Fruit fly (Drosophila melanogaster) whole organism, prepupa: ENCODE results near the gene kni.

Experiments
- Blimp-1 ChIP-seq: fragments of 200-800 bp; sonication (Bioruptor generic); optimal IDR thresholded peaks from 3 replicates; lab custom pipeline; 2017; ENCODE audit warnings: missing biosample characterization, missing genetic modification characterization, mild to moderate bottlenecking, moderate library complexity, missing genetic modification reagents
- CG10631 ChIP-seq: fragments of 200-800 bp; sonication (Bioruptor generic); optimal IDR thresholded peaks from 2 replicates; lab custom pipeline; 2016; ENCODE audit warnings: missing biosample characterization, missing genetic modification characterization
- CG10669 ChIP-seq: fragments of 200-800 bp; sonication (Bioruptor generic); optimal IDR thresholded peaks from 3 replicates; lab custom pipeline; 2018; ENCODE audit warnings: missing biosample characterization, mild to moderate bottlenecking, missing genetic modification characterization, moderate library complexity
- CG11762 ChIP-seq: fragments of 200-800 bp; sonication (Bioruptor generic); optimal IDR thresholded peaks from 3 replicates; lab custom pipeline; 2016; ENCODE audit warnings: missing biosample characterization, missing genetic modification characterization; ENCODE audit not compliant: insufficient read depth
- CG11902 ChIP-seq: fragments of 200-800 bp; sonication (Bioruptor generic); optimal IDR thresholded peaks from 3 replicates; lab custom pipeline; 2016; ENCODE audit warnings: missing biosample characterization, missing genetic modification characterization
- CG15336 ChIP-seq: fragments of 200-800 bp; sonication (Bioruptor generic); IDR thresholded peaks from 2 replicates; pipeline ENCODE4 v1.3.6; 2022; ENCODE audit warnings: missing biosample characterization, missing genetic modification characterization
- CG1621 ChIP-seq: fragments of 200-800 bp; sonication (Bioruptor generic); optimal IDR thresholded peaks from 3 replicates; lab custom pipeline; 2018; ENCODE audit warnings: missing biosample characterization, mild to moderate bottlenecking, missing genetic modification characterization
- CG16779 ChIP-seq: fragments of 200-800 bp; sonication (Bioruptor generic); optimal IDR thresholded peaks from 3 replicates; lab custom pipeline; 2017; ENCODE audit warnings: missing biosample characterization, mild to moderate bottlenecking, missing genetic modification characterization
- CG3032 ChIP-seq: fragments of 200-800 bp; optimal IDR thresholded peaks from 2 replicates; lab custom pipeline; 2019; ENCODE audit warnings: missing biosample characterization, mild to moderate bottlenecking, missing genetic modification characterization, moderate library complexity
- CG31627 ChIP-seq: fragments of 200-800 bp; sonication (Bioruptor generic); optimal IDR thresholded peaks from 3 replicates; lab custom pipeline; 2016; ENCODE audit warnings: missing biosample characterization, missing genetic modification characterization
- CG32006 ChIP-seq: fragments of 200-800 bp; sonication (Bioruptor generic); optimal IDR thresholded peaks from 3 replicates; lab custom pipeline; 2017; ENCODE audit warnings: missing biosample characterization, mild to moderate bottlenecking, missing genetic modification characterization
- CG4318 ChIP-seq: fragments of 200-800 bp; sonication (Bioruptor generic); optimal IDR thresholded peaks from 3 replicates; lab custom pipeline; 2017; ENCODE audit warnings: missing biosample characterization, mild to moderate bottlenecking, missing genetic modification characterization
- CG6792 ChIP-seq: fragments of 200-800 bp; sonication (Bioruptor generic); optimal IDR thresholded peaks from 3 replicates; lab custom pipeline; 2016; ENCODE audit warnings: missing biosample characterization, missing genetic modification characterization
- CG6808 ChIP-seq: fragments of 200-800 bp; sonication (Bioruptor generic); optimal IDR thresholded peaks from 3 replicates; lab custom pipeline; 2017; ENCODE audit warnings: missing biosample characterization, missing genetic modification characterization, mild to moderate bottlenecking, moderate library complexity, missing genetic modification reagents
- CG6854 ChIP-seq: fragments of 200-800 bp; sonication (Bioruptor generic); optimal IDR thresholded peaks from 2 replicates; lab custom pipeline; 2017; ENCODE audit warnings: missing biosample characterization, mild to moderate bottlenecking, missing genetic modification characterization
- CG7368 ChIP-seq: fragments of 200-800 bp; sonication (Bioruptor generic); optimal IDR thresholded peaks from 3 replicates; lab custom pipeline; 2016; ENCODE audit warnings: missing biosample characterization, missing genetic modification characterization
- CG8319 ChIP-seq: fragments of 200-800 bp; sonication (Bioruptor generic); optimal IDR thresholded peaks from 3 replicates; lab custom pipeline; 2016; ENCODE audit warnings: missing biosample characterization, missing genetic modification characterization
- CG9139 ChIP-seq: fragments of 200-800 bp; sonication (Bioruptor generic); optimal IDR thresholded peaks from 3 replicates; lab custom pipeline; 2017; ENCODE audit warnings: missing biosample characterization, mild to moderate bottlenecking, missing genetic modification characterization
- Eip75B ChIP-seq: fragments of 200-800 bp; sonication (Bioruptor generic); optimal IDR thresholded peaks from 3 replicates; lab custom pipeline; 2016; ENCODE audit warnings: missing biosample characterization, missing genetic modification characterization
- Eip78C ChIP-seq: fragments of 200-800 bp; sonication (Bioruptor generic); peaks from one replicate; lab custom pipeline; 2016; ENCODE audit warnings: missing biosample characterization, missing genetic modification characterization
- Eip93F ChIP-seq: fragments of 200-800 bp; sonication (Bioruptor generic); optimal IDR thresholded peaks from 2 replicates; lab custom pipeline; 2016; ENCODE audit warnings: missing biosample characterization, mild to moderate bottlenecking, missing genetic modification characterization
- Ets21C ChIP-seq: fragments of 200-800 bp; sonication (Bioruptor generic); optimal IDR thresholded peaks from 3 replicates; lab custom pipeline; 2016; ENCODE audit warnings: missing biosample characterization, missing genetic modification characterization
- Ets96B ChIP-seq: fragments of 200-800 bp; optimal IDR thresholded peaks from 2 replicates; lab custom pipeline; 2019; ENCODE audit warnings: missing biosample characterization, mild to moderate bottlenecking, missing genetic modification characterization, moderate library complexity
- Gug ChIP-seq: fragments of 200-800 bp; sonication (Bioruptor generic); IDR thresholded peaks from 2 replicates; pipeline ENCODE4 v1.3.6; 2022; ENCODE audit warnings: missing biosample characterization, missing genetic modification characterization
- Hr39 ChIP-seq: fragments of 200-800 bp; sonication (Bioruptor generic); optimal IDR thresholded peaks from 2 replicates; lab custom pipeline; 2016; ENCODE audit warnings: missing biosample characterization, missing genetic modification characterization
- Met ChIP-seq: fragments of 200-800 bp; sonication (Bioruptor generic); optimal IDR thresholded peaks from 3 replicates; lab custom pipeline; 2016; ENCODE audit warnings: missing biosample characterization, missing genetic modification characterization
- OdsH ChIP-seq: fragments of 200-800 bp; sonication (Bioruptor generic); optimal IDR thresholded peaks from 3 replicates; lab custom pipeline; 2016; ENCODE audit warnings: missing biosample characterization, missing genetic modification characterization
- Smox ChIP-seq: fragments of 200-800 bp; sonication (Bioruptor generic); optimal IDR thresholded peaks from 3 replicates; lab custom pipeline; 2016; ENCODE audit warnings: missing biosample characterization, missing genetic modification characterization
- Sox102F ChIP-seq: fragments of 200-800 bp; sonication (Bioruptor generic); optimal IDR thresholded peaks from 2 replicates; lab custom pipeline; 2016; ENCODE audit warnings: missing biosample characterization, mild to moderate bottlenecking, missing genetic modification characterization
- Sox14 ChIP-seq: fragments of 200-800 bp; sonication (Bioruptor generic); optimal IDR thresholded peaks from 3 replicates; lab custom pipeline; 2016; ENCODE audit warnings: missing biosample characterization, missing genetic modification characterization
- Sox15 ChIP-seq: fragments of 200-800 bp; sonication (Bioruptor generic); optimal IDR thresholded peaks from 3 replicates; lab custom pipeline; 2016; ENCODE audit warnings: missing biosample characterization, missing genetic modification characterization
- acj6 ChIP-seq: fragments of 200-800 bp; sonication (Bioruptor generic); optimal IDR thresholded peaks from 3 replicates; lab custom pipeline; 2016; ENCODE audit warnings: missing biosample characterization, missing genetic modification characterization
- cyc ChIP-seq: fragments of 200-800 bp; sonication (Bioruptor generic); optimal IDR thresholded peaks from 3 replicates; lab custom pipeline; 2016; ENCODE audit warnings: missing biosample characterization, missing genetic modification characterization
- dsx ChIP-seq: fragments of 200-800 bp; optimal IDR thresholded peaks from 3 replicates; lab custom pipeline; 2019; ENCODE audit warnings: missing biosample characterization, mild to moderate bottlenecking, missing genetic modification characterization, moderate library complexity; ENCODE audit not compliant: poor library complexity, severe bottlenecking
- esn ChIP-seq: fragments of 200-800 bp; sonication (Bioruptor generic); optimal IDR thresholded peaks from 2 replicates; lab custom pipeline; 2016; ENCODE audit warnings: missing biosample characterization, mild to moderate bottlenecking, missing genetic modification characterization, moderate library complexity
- fd59A ChIP-seq: fragments of 200-800 bp; sonication (Bioruptor generic); optimal IDR thresholded peaks from 2 replicates; lab custom pipeline; 2017; ENCODE audit warnings: missing biosample characterization, mild to moderate bottlenecking, missing genetic modification characterization, missing genetic modification reagents
- fd85E ChIP-seq: fragments of 200-800 bp; sonication (Bioruptor generic); optimal IDR thresholded peaks from 3 replicates; lab custom pipeline; 2016; ENCODE audit warnings: missing biosample characterization, missing genetic modification characterization
- fkh ChIP-seq: fragments of 200-800 bp; sonication (Bioruptor generic); optimal IDR thresholded peaks from 3 replicates; lab custom pipeline; 2017; ENCODE audit warnings: missing biosample characterization, mild to moderate bottlenecking, missing genetic modification characterization, moderate library complexity
- lz ChIP-seq: fragments of 200-800 bp; sonication (Bioruptor generic); optimal IDR thresholded peaks from 3 replicates; lab custom pipeline; 2016; ENCODE audit warnings: missing biosample characterization, missing genetic modification characterization
- net ChIP-seq: fragments of 200-800 bp; sonication (Bioruptor generic); optimal IDR thresholded peaks from 3 replicates; lab custom pipeline; 2016; ENCODE audit warnings: missing biosample characterization, missing genetic modification characterization
- salr ChIP-seq, 2 experiments: fragments of 200-800 bp; sonication (Bioruptor generic); optimal IDR thresholded peaks; 3 replicates each; lab custom pipeline; 2016 to 2018; ENCODE audit warnings: missing biosample characterization in 2 of 2, missing genetic modification characterization in 2 of 2, mild to moderate bottlenecking in 1 of 2
- spab ChIP-seq: fragments of 200-800 bp; sonication (Bioruptor generic); optimal IDR thresholded peaks from 2 replicates; lab custom pipeline; 2017; ENCODE audit warnings: missing biosample characterization, mild to moderate bottlenecking, missing genetic modification characterization, missing genetic modification reagents
- ss ChIP-seq, 2 experiments: fragments of 200-800 bp; sonication (Bioruptor generic); optimal IDR thresholded peaks; 2 replicates in 1 of 2; 3 replicates in 1 of 2; lab custom pipeline; 2017 to 2018; ENCODE audit warnings: mild to moderate bottlenecking in 2 of 2, missing biosample characterization in 2 of 2, missing genetic modification characterization in 2 of 2, moderate library complexity in 1 of 2
- svp ChIP-seq: fragments of 200-800 bp; sonication (Bioruptor generic); peaks from one replicate; lab custom pipeline; 2016; ENCODE audit warnings: missing biosample characterization, missing genetic modification characterization
- topi ChIP-seq: fragments of 200-800 bp; sonication (Bioruptor generic); optimal IDR thresholded peaks from 3 replicates; lab custom pipeline; 2016; ENCODE audit warnings: missing biosample characterization, missing genetic modification characterization

Gene kni

DNA sequence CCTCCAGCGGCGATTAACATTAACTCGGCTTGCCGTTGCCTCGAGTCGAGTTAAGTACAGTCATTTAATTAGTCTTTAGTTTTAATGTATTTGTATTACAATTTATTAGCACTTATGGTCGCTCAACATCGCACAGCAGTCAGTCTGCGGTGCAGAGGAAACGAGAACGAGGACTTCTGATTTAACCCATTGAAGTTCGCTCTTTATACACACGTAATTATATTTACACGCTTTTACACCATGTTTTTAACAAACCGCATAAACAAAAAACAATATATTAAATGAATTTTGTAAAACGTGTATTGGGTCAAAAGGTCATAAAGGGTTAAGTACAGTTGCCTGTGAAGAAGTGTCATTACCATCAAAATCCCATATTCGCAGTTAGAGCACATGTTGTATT is 34.0 kb downstream of the kni start:
- TF ChIP-seq Eip78C (GFP tag; lab: Kevin White, UChicago) = peak; percentile 56
- no peak for TF ChIP-seq Ets96B
- TF ChIP-seq Gug = no peak
- no peak for TF ChIP-seq Eip75B (GFP tag; lab: Kevin White, UChicago)
- peak; percentile 52 for TF ChIP-seq svp (GFP tag; lab: Kevin White, UChicago)
- no peak for TF ChIP-seq CG10631 (GFP tag; lab: Kevin White, UChicago)

dm6 chr3L:20657116-20657515 is 38.1 kb downstream of the kni start:
- TF ChIP-seq CG9139 = no peak
- peak; percentile 56 for TF ChIP-seq topi
- TF ChIP-seq svp (GFP tag; lab: Kevin White, UChicago) = peak; percentile 39
- TF ChIP-seq Smox (GFP tag; lab: Kevin White, UChicago) = peak; percentile 42
- TF ChIP-seq Sox102F (GFP tag; lab: Kevin White, UChicago) = peak; percentile 0
- peak; percentile 5 for TF ChIP-seq cyc
- TF ChIP-seq lz (GFP tag; lab: Kevin White, UChicago) = peak; percentile 6
- TF ChIP-seq acj6 = no peak
- peak; percentile 27 for TF ChIP-seq Hr39 (GFP tag; lab: Kevin White, UChicago)
- no peak for TF ChIP-seq CG6854 (GFP tag; lab: Kevin White, UChicago)
- no peak for TF ChIP-seq CG6792
- TF ChIP-seq esn = peak; percentile 68
- no peak for TF ChIP-seq CG32006 (GFP tag; lab: Kevin White, UChicago)
- no peak for TF ChIP-seq CG10669
- peak; percentile 39 for TF ChIP-seq CG31627 (GFP tag; lab: Kevin White, UChicago)
- peak; percentile 81 for TF ChIP-seq Eip78C (GFP tag; lab: Kevin White, UChicago)
- TF ChIP-seq Met = peak; percentile 26
- TF ChIP-seq, all 60 proteins: peak for 11

- TF ChIP-seq CG10631 (GFP tag; lab: Kevin White, UChicago) (peak; percentile 71), Sox15 (GFP tag; lab: Kevin White, UChicago) (peak; percentile 53), CG15336 (GFP tag; lab: Robert Waterston, UW) (no peak), CG6808 (GFP tag; lab: Kevin White, UChicago) (peak; percentile 64), OdsH (GFP tag; lab: Kevin White, UChicago) (peak; percentile 76), net (GFP tag; lab: Kevin White, UChicago) (peak; percentile 48), CG8319 (peak; percentile 66), CG6854 (GFP tag; lab: Kevin White, UChicago) (peak; percentile 43), CG7368 (GFP tag; lab: Kevin White, UChicago) (peak; percentile 57), CG16779 (tag; lab: Kevin White, UChicago) (no peak), CG6792 (peak; percentile 79), CG1621 (peak; percentile 32), CG11762 (peak; percentile 38), Smox (GFP tag; lab: Kevin White, UChicago) (peak; percentile 81), Sox102F (GFP tag; lab: Kevin White, UChicago) (peak; percentile 82), CG31627 (GFP tag; lab: Kevin White, UChicago) (peak; percentile 86), Blimp-1 (GFP tag; lab: Kevin White, UChicago) (peak; percentile 33), fd85E (GFP tag; lab: Kevin White, UChicago) (peak; percentile 1), salr (GFP tag; optimal IDR thresholded peaks at IDR 0.05; lab: Kevin White, UChicago) (peak in 1 of 2 experiments; percentile 3), CG32006 (GFP tag; lab: Kevin White, UChicago) (no peak), fkh (GFP tag; lab: Kevin White, UChicago) (no peak), dsx (GFP tag; lab: Kevin White, UChicago) (peak; percentile 72), CG4318 (GFP tag; lab: Kevin White, UChicago) (no peak), Eip78C (GFP tag; lab: Kevin White, UChicago) (peak; percentile 88), CG3032 (tag; lab: Kevin White, UChicago) (peak; percentile 68), Eip93F (GFP tag; lab: Kevin White, UChicago) (peak; percentile 46), Met (peak; percentile 89), CG11902 (GFP tag; lab: Kevin White, UChicago) (peak; percentile 57), Sox14 (GFP tag; lab: Kevin White, UChicago) (peak; percentile 67), esn (peak; percentile 91), ss (GFP tag; optimal IDR thresholded peaks at IDR 0.05; lab: Kevin White, UChicago) (peak; percentile 37 to 60), svp (GFP tag; lab: Kevin White, UChicago) (peak; percentile 92), fd59A (GFP tag; lab: Kevin White, UChicago) (peak; percentile 54), lz (GFP tag; lab: Kevin White, UChicago) (peak; percentile 83), Ets21C (GFP tag; lab: Kevin White, UChicago) (peak; percentile 76), Ets96B (peak; percentile 33), spab (GFP tag; lab: Kevin White, UChicago) (peak; percentile 63), Hr39 (GFP tag; lab: Kevin White, UChicago) (peak; percentile 89), cyc (peak; percentile 82)
Observed at dm6 chr3L:20648957-20649356, 46.2 kb downstream of the kni start.
